Fruit fly (Drosophila melanogaster): Measurements from ENCODE around the gene Smyd3.

Smyd3 gene

DNA sequence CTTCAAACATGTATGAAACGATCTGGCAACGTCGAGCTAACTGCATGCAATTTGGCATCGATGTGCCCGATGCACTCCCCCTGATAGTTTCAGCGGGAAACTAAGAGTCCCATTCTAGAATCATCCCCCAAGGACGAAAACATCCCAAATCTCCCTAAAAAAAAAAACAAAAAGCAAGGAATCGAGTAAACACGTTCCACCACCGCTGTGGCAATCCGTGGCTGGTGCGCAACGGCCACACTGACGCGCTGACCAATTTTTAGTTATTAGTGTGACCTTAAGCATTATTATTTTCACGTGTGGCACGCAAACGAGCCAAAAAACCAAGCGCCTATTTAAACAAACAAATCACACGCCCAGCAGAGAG lies 23.0 kb downstream of the Smyd3 start, which contains the start of gene wds:
Gene wds, plus strand, starts transcription at position 265 of the 367 bp plus-strand sequence.
- TF ChIP-seq CG34367 (tag; optimal IDR thresholded peaks at IDR 0.05) (no peak), CG14655 (GFP tag; optimal IDR thresholded peaks at IDR 0.05) (no peak), CG12605 (GFP tag; IDR thresholded peaks at IDR 0.05) (no peak), gl (tag; optimal IDR thresholded peaks at IDR 0.05) (no peak), CG9948 (tag; optimal IDR thresholded peaks at IDR 0.05) (no peak), CG10348 (GFP tag; IDR thresholded peaks at IDR 0.05) (no peak), Ets98B (GFP tag; IDR thresholded peaks at IDR 0.05) (no peak), D1 (tag; optimal IDR thresholded peaks at IDR 0.05) (no peak), rn (GFP tag; IDR thresholded peaks at IDR 0.05) (no peak), CG4496 (GFP tag; IDR thresholded peaks at IDR 0.05) (no peak), Snoo (tag; optimal IDR thresholded peaks at IDR 0.05) (no peak), CG13204 (GFP tag; optimal IDR thresholded peaks at IDR 0.05) (no peak), Pif1A (GFP tag; optimal IDR thresholded peaks at IDR 0.05) (no peak), CG17806 (tag; optimal IDR thresholded peaks at IDR 0.05) (no peak), CG15710 (tag; optimal IDR thresholded peaks at IDR 0.05) (no peak), Pif1B (GFP tag; optimal IDR thresholded peaks at IDR 0.05) (no peak), CG32121 (GFP tag; IDR thresholded peaks at IDR 0.05) (no peak), CG8159 (tag; optimal IDR thresholded peaks at IDR 0.05) (no peak), fd96Ca (GFP tag; IDR thresholded peaks at IDR 0.05) (no peak)

DNA sequence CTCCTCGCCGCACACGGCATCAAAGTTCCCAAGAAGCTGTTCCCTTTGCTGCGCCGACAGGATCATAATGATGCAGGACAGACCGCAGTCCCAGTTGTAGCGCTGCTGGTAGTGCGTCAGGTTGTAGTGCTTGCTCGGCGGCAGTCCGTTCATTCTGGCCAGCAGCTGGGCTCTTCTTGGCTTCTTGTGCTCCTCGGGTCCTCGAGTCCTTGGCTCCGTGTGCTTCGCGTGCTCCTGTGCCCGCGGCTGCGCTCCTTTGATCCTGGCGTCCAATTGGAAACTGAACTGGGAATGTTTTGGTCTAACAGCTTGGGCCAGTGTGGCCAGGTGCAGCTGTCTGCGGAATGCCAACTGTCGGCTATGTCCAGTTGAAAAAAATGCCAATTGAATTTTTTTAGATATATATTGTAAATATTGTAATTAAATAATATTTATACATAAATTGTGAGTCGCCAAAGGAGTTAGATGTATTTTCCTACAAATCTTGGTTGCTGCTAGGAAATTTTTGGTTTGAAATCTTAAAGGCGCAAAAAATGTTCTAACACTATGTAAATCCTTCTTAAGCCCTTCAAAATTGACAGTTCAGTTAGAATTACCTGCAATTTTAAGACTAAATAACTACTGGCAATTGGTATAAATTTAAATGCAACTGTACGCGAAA lies 23.5 kb downstream of the Smyd3 start, which contains the start of gene CG13760:
Gene CG13760, minus strand, starts transcription at position 645 of the 661 bp plus-strand sequence.
- no peak for TF ChIP-seq CG8159 (tag; optimal IDR thresholded peaks at IDR 0.05)
- no peak for TF ChIP-seq CG17806 (tag; optimal IDR thresholded peaks at IDR 0.05)
- no peak for TF ChIP-seq CG9948 (tag; optimal IDR thresholded peaks at IDR 0.05)
- no peak for TF ChIP-seq CG32121 (GFP tag; IDR thresholded peaks at IDR 0.05)
- TF ChIP-seq fd96Ca (GFP tag; IDR thresholded peaks at IDR 0.05), result no peak
- TF ChIP-seq CG12605 (GFP tag; IDR thresholded peaks at IDR 0.05), result no peak
- TF ChIP-seq CG13204 (GFP tag; optimal IDR thresholded peaks at IDR 0.05), result no peak
- TF ChIP-seq Pif1A (GFP tag; optimal IDR thresholded peaks at IDR 0.05), result no peak
- TF ChIP-seq EcR (GFP tag; optimal IDR thresholded peaks at IDR 0.05), result no peak

- no peak for TF ChIP-seq CG14655 (GFP tag; optimal IDR thresholded peaks at IDR 0.05)
- no peak for TF ChIP-seq CG15710 (tag; optimal IDR thresholded peaks at IDR 0.05)
- TF ChIP-seq CG12605 (GFP tag; IDR thresholded peaks at IDR 0.05), result no peak
- no peak for TF ChIP-seq Snoo (tag; optimal IDR thresholded peaks at IDR 0.05)
- TF ChIP-seq Ets98B (GFP tag; IDR thresholded peaks at IDR 0.05), result peak; percentile 43; the same call in 1 of the 2 replicates
- peak; percentile 21 for TF ChIP-seq CG8159 (tag; optimal IDR thresholded peaks at IDR 0.05)
- peak; percentile 67 for TF ChIP-seq fd96Ca (GFP tag; IDR thresholded peaks at IDR 0.05)
- TF ChIP-seq CG32121 (GFP tag; IDR thresholded peaks at IDR 0.05), result peak; percentile 76
- peak; percentile 26 for TF ChIP-seq CG8301 (tag; optimal IDR thresholded peaks at IDR 0.05)
- peak; percentile 47 for TF ChIP-seq Pif1A (GFP tag; optimal IDR thresholded peaks at IDR 0.05)
- no peak for TF ChIP-seq D1 (tag; optimal IDR thresholded peaks at IDR 0.05)
- peak; percentile 71 for TF ChIP-seq CG4496 (GFP tag; IDR thresholded peaks at IDR 0.05)
- no peak for TF ChIP-seq EcR (GFP tag; optimal IDR thresholded peaks at IDR 0.05)
- no peak for TF ChIP-seq CG13204 (GFP tag; optimal IDR thresholded peaks at IDR 0.05)
- no peak for TF ChIP-seq rn (GFP tag; IDR thresholded peaks at IDR 0.05)
- TF ChIP-seq CG10348 (GFP tag; IDR thresholded peaks at IDR 0.05), result no peak
- TF ChIP-seq CG34367 (tag; optimal IDR thresholded peaks at IDR 0.05), result no peak
- TF ChIP-seq CG9948 (tag; optimal IDR thresholded peaks at IDR 0.05), result no peak
- peak; percentile 14 for TF ChIP-seq CG17806 (tag; optimal IDR thresholded peaks at IDR 0.05)
- no peak for TF ChIP-seq gl (tag; optimal IDR thresholded peaks at IDR 0.05)
These were observed 26.7 kb downstream of the Smyd3 start for dm6 chrX:2581793-2582503.

dm6 chrX:2580319-2581008 lies 28.2 kb downstream of the Smyd3 start, which contains the start of the genes Vha36-3 and AANATL7:
Gene Vha36-3, minus strand, starts transcription at chrX:2580560.
Gene AANATL7, plus strand, starts transcription at chrX:2580958.
- TF ChIP-seq fd96Ca (GFP tag; IDR thresholded peaks at IDR 0.05), result no peak
- TF ChIP-seq CG14655 (GFP tag; optimal IDR thresholded peaks at IDR 0.05), result no peak

Data from whole organism, pupa.